Fruit fly (Drosophila melanogaster): ENCODE results near the gene CG2794.

Gene CG2794

dm6 chr2L:608143-608542 lies 44.2 kb downstream of the CG2794 start:
- TF ChIP-seq N (GFP tag; optimal IDR thresholded peaks at IDR 0.05) = no peak
- no peak for TF ChIP-seq Jra (GFP tag; optimal IDR thresholded peaks at IDR 0.05)

DNA sequence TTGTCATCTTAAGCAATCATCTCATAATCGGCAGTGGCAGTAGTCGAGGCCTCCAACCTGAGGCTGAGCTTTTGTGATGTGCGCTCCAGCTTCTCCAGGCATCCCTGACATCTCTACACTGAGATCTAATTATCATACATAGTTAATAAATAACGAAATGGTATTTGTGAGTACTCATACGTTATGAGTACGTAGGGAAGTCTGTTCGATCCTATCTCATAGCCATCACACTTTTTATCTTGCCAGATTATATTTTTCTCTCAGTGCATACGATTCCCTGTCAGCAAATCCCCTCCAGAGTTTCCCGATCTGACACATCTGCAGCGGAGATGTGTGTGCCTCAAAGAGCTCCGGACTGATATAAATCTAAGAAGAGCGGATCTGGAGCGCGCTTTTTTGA lies 45.5 kb downstream of the CG2794 start:
- TF ChIP-seq h (GFP tag; optimal IDR thresholded peaks at IDR 0.05) (peak; percentile 12), CrebA (GFP tag; optimal IDR thresholded peaks at IDR 0.05; ENCODE audit: borderline replicate concordance) (no peak), foxo (GFP tag; optimal IDR thresholded peaks at IDR 0.05) (peak in 1 of 2 experiments; percentile 19)

dm6 chr2L:612778-613177 lies 48.8 kb downstream of the CG2794 start:
- no peak for TF ChIP-seq Dif (GFP tag; optimal IDR thresholded peaks at IDR 0.05; ENCODE audit: partially characterized antibody)
- TF ChIP-seq Sp1 (GFP tag; optimal IDR thresholded peaks at IDR 0.05) = peak; percentile 7
- TF ChIP-seq sage (GFP tag; optimal IDR thresholded peaks at IDR 0.05) = no peak
- TF ChIP-seq Mio (GFP tag; optimal IDR thresholded peaks at IDR 0.05) = no peak
- no peak for TF ChIP-seq Rel (GFP tag; optimal IDR thresholded peaks at IDR 0.05)
- no peak for TF ChIP-seq Rel (tag; optimal IDR thresholded peaks at IDR 0.05)
- peak; percentile 4 for TF ChIP-seq HLH106 (tag; optimal IDR thresholded peaks at IDR 0.05)
- TF ChIP-seq CG32264 (GFP tag; optimal IDR thresholded peaks at IDR 0.05) = no peak

- TF ChIP-seq lola (GFP tag; optimal IDR thresholded peaks at IDR 0.05) (no peak), fru (GFP tag; optimal IDR thresholded peaks at IDR 0.05) (peak; percentile 31), br (GFP tag; optimal IDR thresholded peaks at IDR 0.05) (no peak), psq (GFP tag; optimal IDR thresholded peaks at IDR 0.05) (peak; percentile 23), foxo (GFP tag; optimal IDR thresholded peaks at IDR 0.05) (peak in 1 of 2 experiments; percentile 39), woc (GFP tag; optimal IDR thresholded peaks at IDR 0.05) (peak; percentile 41), h (GFP tag; optimal IDR thresholded peaks at IDR 0.05) (peak; percentile 41), Hnf4 (GFP tag; optimal IDR thresholded peaks at IDR 0.05) (no peak), dl (GFP tag; optimal IDR thresholded peaks at IDR 0.05; ENCODE audit: insufficient read depth in 1 of 2, partially characterized antibody in 2 of 2) (no peak), ey (GFP tag; optimal IDR thresholded peaks at IDR 0.05) (peak; percentile 16), rgr (GFP tag; optimal IDR thresholded peaks at IDR 0.05) (peak; percentile 36), brk (GFP tag; optimal IDR thresholded peaks at IDR 0.05) (no peak)
Observed at dm6 chr2L:615023-615422, 51.1 kb downstream of the CG2794 start.
